Worm (Caenorhabditis elegans) whole organism, young adult: ENCODE data around the gene rnp-5.
A peak's percentile ranks its signal among the peaks of the same experiment; 100 is the strongest.

Source experiments
- D2030.7 ChIP-seq: fragments of 200-800 bp; sonication (Bioruptor generic); IDR thresholded peaks from 2 replicates; pipeline ENCODE4 v1.3.6; 2022; ENCODE audit warnings: missing genetic modification reagents, missing genetic modification characterization, missing compliant biosample characterization
- F10E7.11 ChIP-seq: sonication (generic microtip); optimal IDR thresholded peaks from 2 replicates; lab custom pipeline; 2017; ENCODE audit warnings: mild to moderate bottlenecking, missing genetic modification characterization, moderate library complexity, missing compliant biosample characterization
- F23B12.7 ChIP-seq: sonication (generic microtip); optimal IDR thresholded peaks from 2 replicates; lab custom pipeline; 2017; ENCODE audit warnings: missing genetic modification characterization, mild to moderate bottlenecking, missing compliant biosample characterization, antibody characterized with exemption, moderate library complexity; ENCODE audit not compliant: insufficient read depth
- F57C9.4 ChIP-seq: sonication (generic microtip); optimal IDR thresholded peaks from 2 replicates; lab custom pipeline; 2017; ENCODE audit warnings: mild to moderate bottlenecking, missing genetic modification characterization, missing compliant biosample characterization
- Y56A3A.18 ChIP-seq: fragments of 200-800 bp; sonication (Bioruptor generic); IDR thresholded peaks from 2 replicates; pipeline ENCODE4 v1.3.6; 2022; ENCODE audit warnings: missing genetic modification reagents, missing genetic modification characterization, missing compliant biosample characterization
- akir-1 ChIP-seq: fragments of 200-800 bp; sonication (Bioruptor generic); optimal IDR thresholded peaks from 2 replicates; lab custom pipeline; 2018; ENCODE audit warnings: mild to moderate bottlenecking, missing genetic modification characterization, moderate library complexity, missing compliant biosample characterization
- aptf-3 ChIP-seq: fragments of 200-800 bp; sonication (Bioruptor generic); IDR thresholded peaks from 2 replicates; pipeline ENCODE4 v1.3.6; 2022; ENCODE audit warnings: missing genetic modification characterization, missing compliant biosample characterization
- atf-7 ChIP-seq: sonication (generic microtip); optimal IDR thresholded peaks from 2 replicates; lab custom pipeline; 2017; ENCODE audit warnings: mild to moderate bottlenecking, missing genetic modification characterization, missing compliant biosample characterization
- athp-1 ChIP-seq: sonication (generic microtip); optimal IDR thresholded peaks from 2 replicates; lab custom pipeline; 2017; ENCODE audit warnings: mild to moderate bottlenecking, missing genetic modification characterization, missing compliant biosample characterization
- attf-5 ChIP-seq: fragments of 200-800 bp; sonication (Bioruptor generic); optimal IDR thresholded peaks from 2 replicates; lab custom pipeline; 2018; ENCODE audit warnings: mild to moderate bottlenecking, missing genetic modification characterization, missing compliant biosample characterization
- ccch-3 ChIP-seq: fragments of 200-800 bp; sonication (Bioruptor generic); optimal IDR thresholded peaks from 2 replicates; lab custom pipeline; 2018; ENCODE audit warnings: mild to moderate bottlenecking, missing genetic modification characterization, missing compliant biosample characterization
- dox-1 ChIP-seq: fragments of 200-800 bp; sonication (Bioruptor generic); IDR thresholded peaks from 2 replicates; pipeline ENCODE4 v1.3.6; 2022; ENCODE audit warnings: missing genetic modification reagents, missing genetic modification characterization, missing compliant biosample characterization
- dpl-1 ChIP-seq: fragments of 150-350 bp; optimal IDR thresholded peaks from 2 replicates; lab custom pipeline; 2014; ENCODE audit warnings: missing biosample characterization, missing genetic modification reagents, missing genetic modification characterization
- efl-1 ChIP-seq: fragments of 150-350 bp; optimal IDR thresholded peaks from 2 replicates; lab custom pipeline; 2014; ENCODE audit warnings: missing biosample characterization, missing genetic modification reagents, missing genetic modification characterization
- egl-18 ChIP-seq: fragments of 200-800 bp; sonication (Bioruptor generic); IDR thresholded peaks from 2 replicates; pipeline ENCODE4 v1.3.6; 2022; ENCODE audit warnings: missing genetic modification reagents, missing genetic modification characterization, missing compliant biosample characterization
- egrh-3 ChIP-seq: fragments of 200-800 bp; sonication (Bioruptor generic); IDR thresholded peaks from 2 replicates; pipeline ENCODE4 v1.3.6; 2022; ENCODE audit warnings: missing genetic modification reagents, missing genetic modification characterization, missing compliant biosample characterization
- ekl-4 ChIP-seq: fragments of 200-800 bp; sonication (Bioruptor generic); IDR thresholded peaks from 2 replicates; pipeline ENCODE4 v1.3.6; 2022; ENCODE audit warnings: missing genetic modification reagents, missing genetic modification characterization, missing compliant biosample characterization
- fkh-3 ChIP-seq: sonication (generic microtip); optimal IDR thresholded peaks from 2 replicates; lab custom pipeline; 2016; ENCODE audit warnings: mild to moderate bottlenecking, missing genetic modification characterization, missing compliant biosample characterization
- gei-17 ChIP-seq: fragments of 200-800 bp; sonication (Bioruptor generic); optimal IDR thresholded peaks from 2 replicates; lab custom pipeline; 2018; ENCODE audit warnings: mild to moderate bottlenecking, missing genetic modification characterization, missing compliant biosample characterization
- him-1 ChIP-seq: sonication (generic microtip); optimal IDR thresholded peaks from 2 replicates; lab custom pipeline; 2016; ENCODE audit warnings: missing genotype, missing genetic modification reagents, missing genetic modification characterization, missing compliant biosample characterization
- hmg-1.2 ChIP-seq: fragments of 200-800 bp; sonication (Bioruptor generic); IDR thresholded peaks from 2 replicates; pipeline ENCODE4 v1.3.6; 2022; ENCODE audit warnings: missing genetic modification reagents, missing genetic modification characterization, missing compliant biosample characterization
- hmg-20 ChIP-seq: fragments of 200-800 bp; sonication (Bioruptor generic); IDR thresholded peaks from 2 replicates; pipeline ENCODE4 v1.3.6; 2022; ENCODE audit warnings: missing genetic modification reagents, missing genetic modification characterization, missing compliant biosample characterization
- lag-1 ChIP-seq: fragments of 200-800 bp; sonication (Bioruptor generic); IDR thresholded peaks from 2 replicates; pipeline ENCODE4 v1.3.6; 2022; ENCODE audit warnings: missing genetic modification reagents, missing genetic modification characterization, missing compliant biosample characterization
- lin-35 ChIP-seq, 3 experiments: fragments of 150-350 bp in 2 of 3; sonication (generic microtip) in 1 of 3; optimal IDR thresholded peaks; 2 replicates each; lab custom pipeline; 2014 to 2018; ENCODE audit warnings: missing biosample characterization in 3 of 3, missing genetic modification characterization in 3 of 3, missing genetic modification reagents in 3 of 3
- lin-40 ChIP-seq: sonication (generic microtip); optimal IDR thresholded peaks from 2 replicates; lab custom pipeline; 2016; ENCODE audit warnings: missing genetic modification characterization, mild to moderate bottlenecking, missing compliant biosample characterization, missing genotype, missing genetic modification reagents
- lin-54 ChIP-seq: fragments of 200-800 bp; sonication (Bioruptor generic); optimal IDR thresholded peaks from 2 replicates; lab custom pipeline; 2018; ENCODE audit warnings: mild to moderate bottlenecking, missing genetic modification characterization, missing compliant biosample characterization
- lsy-27 ChIP-seq: sonication (generic microtip); optimal IDR thresholded peaks from 2 replicates; lab custom pipeline; 2017; ENCODE audit warnings: missing genetic modification characterization, mild to moderate bottlenecking, missing compliant biosample characterization, antibody characterized with exemption, missing genotype, borderline replicate concordance; ENCODE audit not compliant: insufficient read depth
- madf-10 ChIP-seq: sonication (generic microtip); optimal IDR thresholded peaks from 2 replicates; lab custom pipeline; 2016; ENCODE audit warnings: mild to moderate bottlenecking, missing genetic modification characterization, missing compliant biosample characterization
- madf-6 ChIP-seq: fragments of 200-800 bp; sonication (Bioruptor generic); IDR thresholded peaks from 2 replicates; pipeline ENCODE4 v1.3.6; 2022; ENCODE audit warnings: missing genetic modification reagents, missing genetic modification characterization, missing compliant biosample characterization
- madf-8 ChIP-seq: fragments of 200-800 bp; sonication (Bioruptor generic); conservative IDR thresholded peaks from 2 replicates; pipeline ENCODE4 v1.3.6; 2022; ENCODE audit warnings: missing genetic modification reagents, missing genetic modification characterization, missing compliant biosample characterization
- mcd-1 ChIP-seq: fragments of 200-800 bp; sonication (Bioruptor generic); IDR thresholded peaks from 2 replicates; pipeline ENCODE4 v1.3.6; 2022; ENCODE audit warnings: missing genetic modification reagents, missing genetic modification characterization, missing compliant biosample characterization
- mel-28 ChIP-seq: sonication (generic microtip); optimal IDR thresholded peaks from 2 replicates; lab custom pipeline; 2016; ENCODE audit warnings: borderline replicate concordance, mild to moderate bottlenecking, missing genetic modification characterization, missing compliant biosample characterization
- nhr-120 ChIP-seq: fragments of 200-800 bp; sonication (Bioruptor generic); IDR thresholded peaks from 2 replicates; pipeline ENCODE4 v1.3.6; 2022; ENCODE audit warnings: missing genetic modification characterization, missing compliant biosample characterization
- nhr-27 ChIP-seq: fragments of 200-800 bp; sonication (Bioruptor generic); optimal IDR thresholded peaks from 2 replicates; lab custom pipeline; 2018; ENCODE audit warnings: mild to moderate bottlenecking, missing genetic modification characterization, moderate library complexity, missing compliant biosample characterization
- nhr-90 ChIP-seq: sonication (generic microtip); optimal IDR thresholded peaks from 2 replicates; lab custom pipeline; 2016; ENCODE audit warnings: missing genotype, mild to moderate bottlenecking, missing genetic modification characterization, missing compliant biosample characterization
- pha-4 ChIP-seq: fragments of 150-350 bp; sonication (generic microtip); optimal IDR thresholded peaks from 2 replicates; lab custom pipeline; 2014; ENCODE audit warnings: missing biosample characterization, missing genetic modification reagents, missing genetic modification characterization
- rcor-1 ChIP-seq: fragments of 200-800 bp; sonication (Bioruptor generic); IDR thresholded peaks from 2 replicates; pipeline ENCODE4 v1.3.6; 2022; ENCODE audit warnings: missing genetic modification reagents, missing genetic modification characterization, missing compliant biosample characterization
- snpc-1.1 ChIP-seq: sonication (generic microtip); optimal IDR thresholded peaks from 2 replicates; lab custom pipeline; 2017; ENCODE audit warnings: missing genetic modification characterization, mild to moderate bottlenecking, missing compliant biosample characterization, antibody characterized with exemption, moderate library complexity, missing genotype, missing genetic modification reagents; ENCODE audit not compliant: insufficient read depth
- snpc-4 ChIP-seq, 5 experiments: fragments of 150-350 bp in 1 of 5; sonication (generic microtip) in 4 of 5; optimal IDR thresholded peaks; 2 replicates each; lab custom pipeline; 2014 to 2018; ENCODE audit warnings: missing genetic modification characterization in 5 of 5, missing biosample characterization in 3 of 5, antibody characterized with exemption in 2 of 5, mild to moderate bottlenecking in 2 of 5, missing compliant biosample characterization in 2 of 5, missing genotype in 2 of 5, moderate library complexity in 2 of 5, missing genetic modification reagents in 1 of 5
- somi-1 ChIP-seq: fragments of 200-800 bp; sonication (Bioruptor generic); optimal IDR thresholded peaks from 2 replicates; lab custom pipeline; 2018; ENCODE audit warnings: mild to moderate bottlenecking, missing genetic modification characterization, missing compliant biosample characterization
- sptf-2 ChIP-seq: fragments of 200-800 bp; sonication (Bioruptor generic); optimal IDR thresholded peaks from 2 replicates; lab custom pipeline; 2018; ENCODE audit warnings: mild to moderate bottlenecking, missing genetic modification characterization, missing compliant biosample characterization
- tbp1 ChIP-seq: fragments of 200-800 bp; sonication (Bioruptor generic); optimal IDR thresholded peaks from 2 replicates; lab custom pipeline; 2018; ENCODE audit warnings: mild to moderate bottlenecking, missing genetic modification characterization, missing compliant biosample characterization
- tlf-1 ChIP-seq: fragments of 200-800 bp; sonication (Bioruptor generic); optimal IDR thresholded peaks from 2 replicates; lab custom pipeline; 2018; ENCODE audit warnings: mild to moderate bottlenecking, missing genetic modification characterization, missing compliant biosample characterization
- unc-62 ChIP-seq: fragments of 150-350 bp; optimal IDR thresholded peaks from 2 replicates; lab custom pipeline; 2014; ENCODE audit warnings: missing biosample characterization, missing genetic modification reagents, missing genetic modification characterization
- zim-3 ChIP-seq: sonication (generic microtip); optimal IDR thresholded peaks from 2 replicates; lab custom pipeline; 2017; ENCODE audit warnings: mild to moderate bottlenecking, missing genetic modification characterization, moderate library complexity, missing compliant biosample characterization
- ztf-25 ChIP-seq: fragments of 200-800 bp; sonication (Bioruptor generic); IDR thresholded peaks from 2 replicates; pipeline ENCODE4 v1.3.6; 2022; ENCODE audit warnings: missing genetic modification reagents, missing genetic modification characterization, missing compliant biosample characterization
- ztf-26 ChIP-seq: sonication (generic microtip); optimal IDR thresholded peaks from 2 replicates; lab custom pipeline; 2017; ENCODE audit warnings: missing genetic modification characterization, missing compliant biosample characterization

The rnp-5 gene

ce11 chrIII:833711-834442 lies 19.8 kb downstream of the rnp-5 start (continued):
- TF ChIP-seq fkh-3 (tag; lab: Kevin White, UChicago) (no peak), tbp1 (GFP tag; lab: Kevin White, UChicago) (peak; percentile 53), ccch-3 (GFP tag; lab: Kevin White, UChicago) (no peak), F57C9.4 (tag; lab: Kevin White, UChicago) (no peak), madf-10 (tag; lab: Kevin White, UChicago) (peak; percentile 77), ekl-4 (peak; percentile 81), egrh-3 (no peak), zim-3 (tag; lab: Kevin White, UChicago) (no peak), lin-54 (GFP tag; lab: Kevin White, UChicago) (peak; percentile 60), hmg-20 (GFP tag; lab: Robert Waterston, UW) (no peak; the same call in 1 of the 2 replicates), mel-28 (tag; lab: Kevin White, UChicago) (no peak), akir-1 (GFP tag; lab: Kevin White, UChicago) (no peak), nhr-27 (peak; percentile 23), lag-1 (GFP tag; lab: Robert Waterston, UW) (no peak), nhr-90 (peak; percentile 84), snpc-4 (GFP tag; optimal IDR thresholded peaks at IDR 0.05; lab: Kevin White, UChicago) (no peak), snpc-4 (tag; optimal IDR thresholded peaks at IDR 0.05; lab: Kevin White, UChicago) (peak in 3 of 4 experiments; percentile 16 to 54 (median 53)), rcor-1 (0 out of 2 replicates have a peak, but pooled peaks have one; percentile 32), snpc-1.1 (no peak), him-1 (tag; lab: Kevin White, UChicago) (no peak), lin-40 (tag; lab: Kevin White, UChicago) (peak; percentile 89), lin-35 (GFP tag; optimal IDR thresholded peaks at IDR 0.05; lab: Kevin White, UChicago) (no peak), egl-18 (GFP tag; lab: Robert Waterston, UW) (no peak), lsy-27 (no peak), athp-1 (tag; lab: Kevin White, UChicago) (no peak), F10E7.11 (tag; lab: Kevin White, UChicago) (no peak), ztf-25 (GFP tag; lab: Robert Waterston, UW) (no peak), efl-1 (GFP tag; lab: Kevin White, UChicago) (no peak), D2030.7 (GFP tag; lab: Robert Waterston, UW) (no peak), nhr-120 (GFP tag; lab: Robert Waterston, UW) (no peak), dpl-1 (no peak), pha-4 (peak; percentile 89), gei-17 (no peak), atf-7 (tag; lab: Kevin White, UChicago) (peak; percentile 98), attf-5 (GFP tag; lab: Kevin White, UChicago) (peak; percentile 88), ztf-26 (peak; percentile 92), somi-1 (GFP tag; lab: Kevin White, UChicago) (peak; percentile 68), madf-8 (GFP tag; lab: Robert Waterston, UW) (no peak), madf-6 (GFP tag; lab: Robert Waterston, UW) (no peak), dox-1 (GFP tag; lab: Robert Waterston, UW) (peak; percentile 89), tlf-1 (GFP tag; lab: Kevin White, UChicago) (peak; percentile 87), aptf-3 (GFP tag; lab: Robert Waterston, UW) (no peak), unc-62 (GFP tag; lab: Kevin White, UChicago) (peak; percentile 82), F23B12.7 (tag; lab: Kevin White, UChicago) (peak; percentile 40), Y56A3A.18 (GFP tag; lab: Robert Waterston, UW) (no peak), hmg-1.2 (peak; percentile 89), mcd-1 (peak; percentile 73), sptf-2 (GFP tag; lab: Kevin White, UChicago) (no peak)
